Worm (Caenorhabditis elegans) whole organism, L1 larva: ENCODE results near the gene R08B4.3.

Source experiments
- C04F5.9 ChIP-seq: sonication (generic microtip); optimal IDR thresholded peaks from 2 replicates; lab custom pipeline; 2016; ENCODE audit warnings: missing genetic modification characterization, missing compliant biosample characterization
- C34B4.2 ChIP-seq: sonication (generic microtip); optimal IDR thresholded peaks from 2 replicates; lab custom pipeline; 2017; ENCODE audit warnings: mild to moderate bottlenecking, missing genetic modification characterization, missing compliant biosample characterization
- F16B12.6 ChIP-seq: fragments of 150-350 bp; optimal IDR thresholded peaks from 2 replicates; lab custom pipeline; 2014; ENCODE audit warnings: missing biosample characterization, missing genetic modification characterization
- Y116A8C.19 ChIP-seq: sonication (generic microtip); optimal IDR thresholded peaks from 2 replicates; lab custom pipeline; 2016; ENCODE audit warnings: missing compliant biosample characterization, missing genetic modification characterization, borderline replicate concordance
- aly-2 ChIP-seq: fragments of 150-350 bp; optimal IDR thresholded peaks from 2 replicates; lab custom pipeline; 2014; ENCODE audit warnings: missing biosample characterization, missing genetic modification characterization
- ama-1 ChIP-seq: fragments of 150-350 bp; optimal IDR thresholded peaks from 2 replicates; lab custom pipeline; 2014
- blmp-1 ChIP-seq: fragments of 150-350 bp; optimal IDR thresholded peaks from 2 replicates; lab custom pipeline; 2014; ENCODE audit warnings: missing biosample characterization, missing genetic modification characterization
- ceh-82 ChIP-seq, 3 experiments: fragments of 150-350 bp in 1 of 3; sonication (generic microtip) in 2 of 3; optimal IDR thresholded peaks; 2 replicates each; lab custom pipeline; 2014 to 2017; ENCODE audit warnings: missing biosample characterization in 3 of 3, missing genetic modification characterization in 3 of 3
- ceh-88 ChIP-seq: fragments of 200-800 bp; sonication (Bioruptor generic); IDR thresholded peaks from 2 replicates; pipeline ENCODE4 v1.3.6; 2022; ENCODE audit warnings: missing genetic modification characterization, missing compliant biosample characterization
- ceh-90 ChIP-seq: sonication (generic microtip); optimal IDR thresholded peaks from 2 replicates; lab custom pipeline; 2016; ENCODE audit warnings: missing genetic modification characterization, missing compliant biosample characterization
- elt-2 ChIP-seq: sonication (generic microtip); optimal IDR thresholded peaks from 2 replicates; lab custom pipeline; 2016; ENCODE audit warnings: missing genetic modification characterization, mild to moderate bottlenecking, inconsistent platforms, missing compliant biosample characterization, missing genetic modification reagents
- fos-1 ChIP-seq: fragments of 150-350 bp; optimal IDR thresholded peaks from 2 replicates; lab custom pipeline; 2014; ENCODE audit warnings: missing biosample characterization, missing genetic modification characterization
- grh-1 ChIP-seq: fragments of 200-800 bp; sonication (Bioruptor generic); IDR thresholded peaks from 2 replicates; pipeline ENCODE4 v1.3.6; 2022; ENCODE audit warnings: missing genetic modification reagents, missing genetic modification characterization, missing compliant biosample characterization
- hpl-2 ChIP-seq: fragments of 150-350 bp; optimal IDR thresholded peaks from 2 replicates; lab custom pipeline; 2014; ENCODE audit warnings: missing biosample characterization, missing genetic modification reagents, missing genetic modification characterization
- irx-1 ChIP-seq: sonication (generic microtip); optimal IDR thresholded peaks from 2 replicates; lab custom pipeline; 2016; ENCODE audit warnings: missing genetic modification characterization, missing compliant biosample characterization
- jun-1 ChIP-seq: fragments of 150-350 bp; optimal IDR thresholded peaks from 2 replicates; lab custom pipeline; 2014; ENCODE audit warnings: missing biosample characterization, missing genetic modification reagents, missing genetic modification characterization
- lin-15B ChIP-seq: fragments of 150-350 bp; sonication (generic microtip); optimal IDR thresholded peaks from 3 replicates; lab custom pipeline; 2014; ENCODE audit warnings: missing biosample characterization, missing genetic modification characterization
- lin-35 ChIP-seq, 2 experiments: fragments of 150-350 bp; optimal IDR thresholded peaks; 2 replicates each; lab custom pipeline; 2014; ENCODE audit warnings: missing biosample characterization in 2 of 2, missing genetic modification characterization in 2 of 2, missing genetic modification reagents in 2 of 2
- mab-9 ChIP-seq: fragments of 200-800 bp; sonication (Bioruptor generic); IDR thresholded peaks from 2 replicates; pipeline ENCODE4 v1.3.6; 2022; ENCODE audit warnings: missing genetic modification reagents, missing genetic modification characterization, missing compliant biosample characterization
- mdl-1 ChIP-seq, 2 experiments: fragments of 150-350 bp; optimal IDR thresholded peaks; 2 replicates each; lab custom pipeline; 2014 to 2017; ENCODE audit warnings: missing biosample characterization in 2 of 2, missing genetic modification characterization in 2 of 2, inconsistent platforms in 1 of 2
- mef-2 ChIP-seq: fragments of 150-350 bp; optimal IDR thresholded peaks from 2 replicates; lab custom pipeline; 2014; ENCODE audit warnings: missing biosample characterization, missing genetic modification characterization
- mep-1 ChIP-seq: fragments of 150-350 bp; optimal IDR thresholded peaks from 2 replicates; lab custom pipeline; 2014; ENCODE audit warnings: missing biosample characterization, missing genetic modification characterization
- nhr-11 ChIP-seq: fragments of 150-350 bp; optimal IDR thresholded peaks from 2 replicates; lab custom pipeline; 2014; ENCODE audit warnings: missing biosample characterization, missing genetic modification characterization
- nhr-12 ChIP-seq: sonication (generic microtip); optimal IDR thresholded peaks from 2 replicates; lab custom pipeline; 2017; ENCODE audit warnings: missing biosample characterization, missing genetic modification characterization
- nhr-20 ChIP-seq: sonication (generic microtip); optimal IDR thresholded peaks from 2 replicates; lab custom pipeline; 2016; ENCODE audit warnings: mild to moderate bottlenecking, missing genetic modification characterization, missing compliant biosample characterization
- nhr-28 ChIP-seq: fragments of 150-350 bp; optimal IDR thresholded peaks from 2 replicates; lab custom pipeline; 2014; ENCODE audit warnings: missing biosample characterization, missing genetic modification characterization
- nhr-71 ChIP-seq: sonication (generic microtip); optimal IDR thresholded peaks from 2 replicates; lab custom pipeline; 2016; ENCODE audit warnings: mild to moderate bottlenecking, missing genetic modification characterization, moderate library complexity, missing compliant biosample characterization
- nhr-84 ChIP-seq: sonication (generic microtip); optimal IDR thresholded peaks from 2 replicates; lab custom pipeline; 2017; ENCODE audit warnings: missing biosample characterization, missing genetic modification characterization
- nhr-90 ChIP-seq: sonication (generic microtip); optimal IDR thresholded peaks from 2 replicates; lab custom pipeline; 2016; ENCODE audit warnings: mild to moderate bottlenecking, missing genetic modification characterization, missing compliant biosample characterization; ENCODE audit not compliant: poor library complexity
- pqm-1 ChIP-seq: sonication (generic microtip); optimal IDR thresholded peaks from 3 replicates; lab custom pipeline; 2017; ENCODE audit warnings: missing biosample characterization, missing genetic modification characterization
- rnt-1 ChIP-seq: sonication (generic microtip); optimal IDR thresholded peaks from 2 replicates; lab custom pipeline; 2016; ENCODE audit warnings: mild to moderate bottlenecking, missing genetic modification characterization, moderate library complexity, missing compliant biosample characterization
- skn-1 ChIP-seq: fragments of 150-350 bp; optimal IDR thresholded peaks from 2 replicates; lab custom pipeline; 2014; ENCODE audit warnings: missing biosample characterization, missing genetic modification characterization
- snpc-4 ChIP-seq: fragments of 150-350 bp; optimal IDR thresholded peaks from 2 replicates; lab custom pipeline; 2014; ENCODE audit warnings: missing biosample characterization, missing genetic modification characterization
- sox-4 ChIP-seq: sonication (generic microtip); optimal IDR thresholded peaks from 2 replicates; lab custom pipeline; 2016; ENCODE audit warnings: missing genetic modification characterization, missing compliant biosample characterization
- sptf-1 ChIP-seq: fragments of 150-350 bp; optimal IDR thresholded peaks from 2 replicates; lab custom pipeline; 2014; ENCODE audit warnings: missing biosample characterization, missing genetic modification characterization
- sup-37 ChIP-seq: fragments of 200-800 bp; sonication (Bioruptor generic); optimal IDR thresholded peaks from 2 replicates; lab custom pipeline; 2018; ENCODE audit warnings: mild to moderate bottlenecking, missing genetic modification characterization, missing compliant biosample characterization
- tbx-2 ChIP-seq: sonication (generic microtip); optimal IDR thresholded peaks from 2 replicates; lab custom pipeline; 2016; ENCODE audit warnings: missing genetic modification characterization, missing compliant biosample characterization
- unc-130 ChIP-seq: fragments of 150-350 bp; optimal IDR thresholded peaks from 2 replicates; lab custom pipeline; 2017; ENCODE audit warnings: missing biosample characterization, missing genetic modification characterization, inconsistent platforms
- unc-98 ChIP-seq: fragments of 200-800 bp; sonication (Bioruptor generic); IDR thresholded peaks from 2 replicates; pipeline ENCODE4 v1.3.6; 2022; ENCODE audit warnings: missing genetic modification characterization, missing compliant biosample characterization
- xbp-1 ChIP-seq: sonication (generic microtip); optimal IDR thresholded peaks from 2 replicates; lab custom pipeline; 2016; ENCODE audit warnings: missing genetic modification characterization, missing compliant biosample characterization
- zag-1 ChIP-seq: fragments of 150-350 bp; optimal IDR thresholded peaks from 2 replicates; lab custom pipeline; 2014; ENCODE audit warnings: missing biosample characterization, missing genetic modification characterization
- zip-4 ChIP-seq: fragments of 200-800 bp; sonication (Bioruptor generic); optimal IDR thresholded peaks from 2 replicates; lab custom pipeline; 2018; ENCODE audit warnings: mild to moderate bottlenecking, missing genetic modification characterization, moderate library complexity, missing compliant biosample characterization
- ztf-4 ChIP-seq: fragments of 150-350 bp; optimal IDR thresholded peaks from 2 replicates; lab custom pipeline; 2014; ENCODE audit warnings: missing biosample characterization, missing genetic modification characterization

The R08B4.3 gene

ce11 chrX:11093985-11094593 lies 26.7 kb downstream of the R08B4.3 start (continued):
- TF ChIP-seq hpl-2 (GFP tag; lab: Kevin White, UChicago) (peak; percentile 100), ama-1 (lab: Kevin White, UChicago) (peak; percentile 57), ceh-90 (tag; lab: Kevin White, UChicago) (peak; percentile 61), ztf-4 (tag; lab: Kevin White, UChicago) (peak; percentile 100), pqm-1 (tag; lab: Kevin White, UChicago) (peak; percentile 94), nhr-11 (tag; lab: Kevin White, UChicago) (peak; percentile 100), skn-1 (tag; lab: Kevin White, UChicago) (peak; percentile 99), nhr-12 (tag; lab: Kevin White, UChicago) (peak; percentile 88), zag-1 (tag; lab: Kevin White, UChicago) (peak; percentile 98), fos-1 (tag; lab: Kevin White, UChicago) (peak; percentile 100)

DNA sequence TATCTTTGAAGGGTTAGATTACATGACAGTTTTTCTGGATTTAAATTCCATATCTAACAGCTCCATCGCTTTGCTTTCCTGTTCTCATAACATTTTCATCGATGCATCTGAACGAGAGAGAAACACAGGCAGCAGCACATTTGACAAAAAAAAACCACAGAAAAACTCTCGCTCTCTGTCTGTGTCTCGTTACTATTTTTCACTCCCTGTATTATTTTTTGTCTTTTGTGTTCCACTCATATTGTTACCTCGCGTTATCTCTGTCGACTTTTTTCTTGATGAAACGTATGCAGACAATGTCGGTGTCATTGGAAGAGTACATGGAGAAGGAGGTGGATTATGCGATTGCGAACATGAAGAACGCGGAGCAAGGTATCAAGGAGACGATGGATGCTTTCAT lies 31.9 kb downstream of the R08B4.3 start, which contains the start of gene W04G3.11:
TSS of gene W04G3.11 (plus strand) at position 244 of the 400 bp plus-strand sequence.
- TF ChIP-seq grh-1 (no peak), jun-1 (no peak), mep-1 (tag; lab: Kevin White, UChicago) (no peak), nhr-84 (tag; lab: Kevin White, UChicago) (no peak), sup-37 (GFP tag; lab: Kevin White, UChicago) (no peak), mef-2 (no peak), F16B12.6 (no peak), mab-9 (GFP tag; lab: Robert Waterston, UW) (no peak), rnt-1 (tag; lab: Kevin White, UChicago) (no peak)
- TF ChIP-seq, all 84 proteins: peak for 0

DNA sequence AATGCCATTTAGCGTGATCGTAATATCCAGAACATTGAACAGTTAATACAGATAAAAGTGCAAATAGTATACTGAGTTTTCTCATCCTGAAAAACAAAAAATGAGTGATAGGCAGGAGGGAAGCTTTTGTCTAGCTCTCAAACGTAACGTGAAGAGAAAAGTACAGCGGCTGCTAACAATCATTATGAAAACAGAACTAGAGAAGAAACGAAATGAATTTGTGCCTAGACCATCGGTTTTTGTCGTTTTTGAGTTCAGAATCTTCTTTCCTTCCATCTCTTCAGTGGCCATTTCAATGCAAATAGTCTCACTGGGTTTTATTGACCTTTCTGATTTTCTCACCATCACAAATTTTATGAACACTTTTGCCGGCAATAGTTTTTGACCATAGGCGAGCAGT lies 35.6 kb downstream of the R08B4.3 start, which contains the start of gene W04G3.7:
TSS of gene W04G3.7 (minus strand) at position 101 of the 400 bp plus-strand sequence.
- TF ChIP-seq C04F5.9 (tag; lab: Kevin White, UChicago) (no peak), tbx-2 (tag; lab: Kevin White, UChicago) (no peak), lin-35 (GFP tag; optimal IDR thresholded peaks at IDR 0.05; lab: Kevin White, UChicago) (no peak), mdl-1 (tag; optimal IDR thresholded peaks at IDR 0.05; lab: Kevin White, UChicago) (no peak), rnt-1 (tag; lab: Kevin White, UChicago) (no peak), ceh-88 (GFP tag; lab: Robert Waterston, UW) (no peak), nhr-28 (no peak), ztf-4 (tag; lab: Kevin White, UChicago) (no peak), nhr-90 (tag; lab: Kevin White, UChicago) (no peak), unc-130 (no peak), fos-1 (tag; lab: Kevin White, UChicago) (no peak), aly-2 (tag; lab: Kevin White, UChicago) (no peak), nhr-71 (tag; lab: Kevin White, UChicago) (no peak), snpc-4 (no peak)

DNA sequence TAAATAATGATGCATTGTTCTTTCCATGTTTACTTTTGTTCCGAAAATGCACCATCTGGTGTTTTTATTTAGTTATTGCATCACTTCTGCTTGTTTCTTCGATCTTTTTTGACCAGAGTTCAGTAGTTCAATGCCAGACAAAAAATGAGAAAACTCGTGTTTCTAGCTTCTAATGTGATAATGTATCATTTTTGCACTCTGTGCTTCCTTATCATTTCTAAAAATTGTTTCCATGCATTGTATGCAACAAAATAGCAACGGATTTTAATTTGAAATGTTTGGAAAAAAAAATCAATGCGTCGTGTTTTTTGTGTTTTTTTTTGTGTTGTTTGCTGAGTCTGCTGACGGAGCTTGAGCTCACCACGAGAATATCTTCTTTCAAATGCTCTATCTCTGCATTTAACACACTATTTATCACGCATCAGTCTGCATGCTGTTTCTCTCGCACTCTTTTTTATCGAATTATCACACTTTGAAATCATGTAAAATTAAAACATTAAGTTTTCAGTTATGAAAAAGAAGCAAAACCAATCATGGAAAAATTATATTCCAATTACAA lies 40.6 kb downstream of the R08B4.3 start, which contains the start of gene sulp-7:
TSS of gene sulp-7 (plus strand) at position 509 of the 559 bp plus-strand sequence.
- TF ChIP-seq rnt-1 (tag; lab: Kevin White, UChicago) (peak; percentile 22), elt-2 (tag; lab: Kevin White, UChicago) (peak; percentile 55), nhr-71 (tag; lab: Kevin White, UChicago) (peak; percentile 35), nhr-20 (peak; percentile 2), xbp-1 (tag; lab: Kevin White, UChicago) (no peak)

- no peak for TF ChIP-seq Y116A8C.19
- no peak for TF ChIP-seq nhr-12 (tag; lab: Kevin White, UChicago)
- TF ChIP-seq blmp-1 (tag; lab: Kevin White, UChicago): no peak
- TF ChIP-seq sox-4 (tag; lab: Kevin White, UChicago): no peak
- no peak for TF ChIP-seq sup-37 (GFP tag; lab: Kevin White, UChicago)
- no peak for TF ChIP-seq unc-98
- TF ChIP-seq sptf-1 (tag; lab: Kevin White, UChicago): no peak
- no peak for TF ChIP-seq irx-1 (tag; lab: Kevin White, UChicago)
- TF ChIP-seq zip-4 (GFP tag; lab: Kevin White, UChicago): no peak
- TF ChIP-seq aly-2 (tag; lab: Kevin White, UChicago): no peak
- no peak for TF ChIP-seq lin-15B
- no peak for TF ChIP-seq unc-130
- no peak for TF ChIP-seq C34B4.2
- TF ChIP-seq ceh-82 (tag; optimal IDR thresholded peaks at IDR 0.05; lab: Kevin White, UChicago): no peak
- TF ChIP-seq pqm-1 (tag; lab: Kevin White, UChicago): no peak
These were observed 41.1 kb downstream of the R08B4.3 start, which contains the start of gene W04G3.13 for ce11 chrX:11079667-11080066. W04G3.13 (minus strand) TSS chrX:11079767.
